Worm (Caenorhabditis elegans): ENCODE data around the gene rcq-5.

DNA sequence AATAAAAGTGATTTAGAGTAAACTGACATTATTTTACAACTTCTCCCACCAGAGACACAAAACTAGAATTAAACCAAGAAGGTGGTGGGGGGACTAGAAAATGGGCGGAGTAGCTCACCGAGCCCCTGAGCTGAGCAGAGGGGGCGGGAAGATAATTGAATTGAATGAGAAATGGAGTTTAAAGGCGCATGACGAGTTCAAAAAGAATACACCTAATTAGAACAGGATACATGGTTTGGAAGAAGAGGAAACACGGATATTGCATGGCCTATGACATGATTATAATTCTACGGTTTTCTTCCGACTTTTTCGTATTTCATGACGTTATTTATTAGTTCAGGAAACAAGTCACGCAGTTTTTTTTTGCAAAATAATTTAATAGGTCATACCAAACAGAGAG is 29.7 kb downstream of the rcq-5 start, which contains the start of gene T02C12.5:
- no peak for TF ChIP-seq attf-6 (GFP tag; IDR thresholded peaks at IDR 0.05)
- TF ChIP-seq efl-1 (GFP tag; optimal IDR thresholded peaks at IDR 0.05) = no peak
